Fruit fly (Drosophila melanogaster) whole organism, embryonic: Measurements from ENCODE around the gene CG15643.

Experiments used
- ATbp ChIP-seq: fragments of 200-800 bp; sonication (Bioruptor generic); optimal IDR thresholded peaks from 2 replicates; lab custom pipeline; 2017; ENCODE audit warnings: missing biosample characterization, mild to moderate bottlenecking, missing genetic modification characterization, missing genetic modification reagents
- Atf-2 ChIP-seq: fragments of 200-800 bp; sonication (Bioruptor generic); optimal IDR thresholded peaks from 2 replicates; lab custom pipeline; 2016; ENCODE audit warnings: missing biosample characterization, missing genetic modification characterization
- CG10366 ChIP-seq: fragments of 200-800 bp; sonication (Bioruptor generic); IDR thresholded peaks from 2 replicates; pipeline ENCODE4 v1.3.6; 2022; ENCODE audit warnings: missing biosample characterization, missing genetic modification characterization
- CG10565 ChIP-seq: fragments of 200-800 bp; sonication (Bioruptor generic); optimal IDR thresholded peaks from 3 replicates; lab custom pipeline; 2016; ENCODE audit warnings: missing biosample characterization, mild to moderate bottlenecking, missing genetic modification characterization
- CG11093 ChIP-seq: fragments of 200-800 bp; sonication (Bioruptor generic); IDR thresholded peaks from 3 replicates; pipeline ENCODE4 v1.3.6; 2022; ENCODE audit warnings: missing biosample characterization, missing genetic modification characterization
- CG12071 ChIP-seq: fragments of 200-800 bp; sonication (Bioruptor generic); optimal IDR thresholded peaks from 3 replicates; lab custom pipeline; 2018; ENCODE audit warnings: missing biosample characterization, mild to moderate bottlenecking, missing genetic modification characterization
- CG12236 ChIP-seq: fragments of 200-800 bp; sonication (Bioruptor generic); optimal IDR thresholded peaks from 2 replicates; lab custom pipeline; 2016; ENCODE audit warnings: missing biosample characterization, missing genetic modification characterization
- CG16863 ChIP-seq: fragments of 200-800 bp; sonication (Bioruptor generic); optimal IDR thresholded peaks from 3 replicates; lab custom pipeline; 2016; ENCODE audit warnings: missing biosample characterization, missing genetic modification characterization
- CG17568 ChIP-seq: fragments of 200-800 bp; sonication (Bioruptor generic); optimal IDR thresholded peaks from 2 replicates; lab custom pipeline; 2018; ENCODE audit warnings: missing biosample characterization, mild to moderate bottlenecking, missing genetic modification characterization, moderate library complexity
- CG18476 ChIP-seq: fragments of 200-800 bp; sonication (Bioruptor generic); optimal IDR thresholded peaks from 2 replicates; lab custom pipeline; 2016; ENCODE audit warnings: missing biosample characterization, mild to moderate bottlenecking, missing genetic modification characterization
- CG2116 ChIP-seq: fragments of 200-800 bp; sonication (Bioruptor generic); optimal IDR thresholded peaks from 3 replicates; lab custom pipeline; 2018; ENCODE audit warnings: missing biosample characterization, mild to moderate bottlenecking, missing genetic modification characterization
- CG2678 ChIP-seq: fragments of 200-800 bp; sonication (Bioruptor generic); optimal IDR thresholded peaks from 3 replicates; lab custom pipeline; 2019; ENCODE audit warnings: missing biosample characterization, mild to moderate bottlenecking, missing genetic modification characterization, moderate library complexity
- CG3281 ChIP-seq: fragments of 200-800 bp; sonication (Bioruptor generic); optimal IDR thresholded peaks from 3 replicates; lab custom pipeline; 2017; ENCODE audit warnings: missing biosample characterization, mild to moderate bottlenecking, missing genetic modification characterization
- CG34224 ChIP-seq: fragments of 200-800 bp; sonication (Bioruptor generic); IDR thresholded peaks from 3 replicates; pipeline ENCODE4 v1.3.6; 2022; ENCODE audit warnings: missing biosample characterization, missing genetic modification characterization; ENCODE audit not compliant: partially characterized antibody
- CG3726 ChIP-seq: fragments of 200-800 bp; sonication (Bioruptor generic); IDR thresholded peaks from 3 replicates; pipeline ENCODE4, ENCODE4 v1.3.6; 2022; ENCODE audit warnings: missing biosample characterization, missing genetic modification characterization
- CG5245 ChIP-seq: fragments of 200-800 bp; sonication (Bioruptor generic); optimal IDR thresholded peaks from 3 replicates; lab custom pipeline; 2016; ENCODE audit warnings: missing biosample characterization, missing genetic modification characterization
- CG6654 ChIP-seq: fragments of 200-800 bp; sonication (Bioruptor generic); optimal IDR thresholded peaks from 2 replicates; lab custom pipeline; 2017; ENCODE audit warnings: missing biosample characterization, mild to moderate bottlenecking, missing genetic modification characterization
- CG7556 ChIP-seq: fragments of 200-800 bp; sonication (Bioruptor generic); optimal IDR thresholded peaks from 2 replicates; lab custom pipeline; 2017; ENCODE audit warnings: missing biosample characterization, mild to moderate bottlenecking, missing genetic modification characterization
- CG7928 ChIP-seq: fragments of 200-800 bp; sonication (Bioruptor generic); optimal IDR thresholded peaks from 2 replicates; lab custom pipeline; 2017; ENCODE audit warnings: missing biosample characterization, mild to moderate bottlenecking, missing genetic modification characterization
- CG9437 ChIP-seq: fragments of 200-800 bp; sonication (Bioruptor generic); optimal IDR thresholded peaks from 2 replicates; lab custom pipeline; 2018; ENCODE audit warnings: missing biosample characterization, mild to moderate bottlenecking, missing genetic modification characterization
- Dll ChIP-seq: fragments of 200-800 bp; sonication (Bioruptor generic); IDR thresholded peaks from 4 replicates; pipeline ENCODE4 v1.3.6; 2022; ENCODE audit warnings: missing biosample characterization, missing genetic modification characterization; ENCODE audit not compliant: partially characterized antibody
- Doc3 ChIP-seq: fragments of 200-800 bp; sonication (Bioruptor generic); IDR thresholded peaks from 3 replicates; pipeline ENCODE4 v1.3.6; 2022; ENCODE audit warnings: missing biosample characterization, missing genetic modification characterization; ENCODE audit not compliant: partially characterized antibody
- Drgx ChIP-seq: fragments of 200-800 bp; sonication (Bioruptor generic); IDR thresholded peaks from 2 replicates; pipeline ENCODE4 v1.3.6; 2022; ENCODE audit warnings: missing biosample characterization, missing genetic modification characterization
- ERR ChIP-seq: fragments of 200-800 bp; sonication (Bioruptor generic); optimal IDR thresholded peaks from 2 replicates; lab custom pipeline; 2016; ENCODE audit warnings: missing biosample characterization, missing genetic modification characterization
- Ets65A ChIP-seq: fragments of 200-800 bp; sonication (Bioruptor generic); peaks from one replicate; lab custom pipeline; 2016; ENCODE audit warnings: missing biosample characterization, missing genetic modification characterization
- HHEX ChIP-seq: fragments of 200-800 bp; sonication (Bioruptor generic); optimal IDR thresholded peaks from 3 replicates; lab custom pipeline; 2017; ENCODE audit warnings: missing biosample characterization, mild to moderate bottlenecking, missing genetic modification characterization, missing genetic modification reagents
- HLHmδ ChIP-seq: fragments of 200-800 bp; sonication (Bioruptor generic); optimal IDR thresholded peaks from 2 replicates; lab custom pipeline; 2018; ENCODE audit warnings: missing biosample characterization, mild to moderate bottlenecking, missing genetic modification characterization, moderate library complexity
- MBD-R2 ChIP-seq: fragments of 200-800 bp; sonication (Bioruptor generic); IDR thresholded peaks from 2 replicates; pipeline ENCODE4 v1.3.6; 2022; ENCODE audit warnings: missing biosample characterization, missing genetic modification characterization
- Med ChIP-seq: fragments of 200-800 bp; sonication (Bioruptor generic); peaks from one replicate; lab custom pipeline; 2016; ENCODE audit warnings: missing biosample characterization, missing genetic modification characterization, mild to moderate bottlenecking, inconsistent platforms, moderate library complexity
- Optix ChIP-seq: fragments of 200-800 bp; sonication (Bioruptor generic); IDR thresholded peaks from 3 replicates; pipeline ENCODE4 v1.3.6; 2022; ENCODE audit warnings: missing biosample characterization, missing genetic modification characterization
- Scr ChIP-seq: fragments of 200-800 bp; sonication (Bioruptor generic); IDR thresholded peaks from 2 replicates; pipeline ENCODE4 v1.3.6; 2022; ENCODE audit warnings: missing biosample characterization, missing genetic modification characterization; ENCODE audit not compliant: partially characterized antibody
- Sry-β ChIP-seq: fragments of 200-800 bp; sonication (Bioruptor generic); optimal IDR thresholded peaks from 2 replicates; lab custom pipeline; 2018; ENCODE audit warnings: missing biosample characterization, mild to moderate bottlenecking, missing genetic modification characterization, moderate library complexity
- amos ChIP-seq: fragments of 200-800 bp; sonication (Bioruptor generic); IDR thresholded peaks from 2 replicates; pipeline ENCODE4 v1.3.6; 2022; ENCODE audit warnings: missing biosample characterization, missing genetic modification characterization; ENCODE audit not compliant: partially characterized antibody
- aop ChIP-seq: fragments of 200-800 bp; sonication (Bioruptor generic); IDR thresholded peaks from 2 replicates; pipeline ENCODE4 v1.3.6; 2022; ENCODE audit warnings: missing biosample characterization, missing genetic modification characterization
- ara ChIP-seq: fragments of 200-800 bp; sonication (Bioruptor generic); IDR thresholded peaks from 2 replicates; pipeline ENCODE4 v1.3.6; 2022; ENCODE audit warnings: missing biosample characterization, missing genetic modification characterization
- da ChIP-seq: fragments of 200-800 bp; sonication (Bioruptor generic); optimal IDR thresholded peaks from 2 replicates; lab custom pipeline; 2016; ENCODE audit warnings: missing biosample characterization, missing genetic modification characterization
- dysf ChIP-seq: fragments of 200-800 bp; sonication (Bioruptor generic); IDR thresholded peaks from 3 replicates; pipeline ENCODE4 v1.3.6; 2022; ENCODE audit warnings: missing biosample characterization, missing genetic modification characterization
- fd64A ChIP-seq: fragments of 200-800 bp; sonication (Bioruptor generic); optimal IDR thresholded peaks from 3 replicates; lab custom pipeline; 2018; ENCODE audit warnings: missing biosample characterization, mild to moderate bottlenecking, missing genetic modification characterization
- hbn ChIP-seq: fragments of 200-800 bp; sonication (Bioruptor generic); IDR thresholded peaks from 2 replicates; pipeline ENCODE4 v1.3.6; 2022; ENCODE audit warnings: missing biosample characterization, missing genetic modification characterization; ENCODE audit not compliant: partially characterized antibody
- jing ChIP-seq: fragments of 200-800 bp; sonication (Bioruptor generic); optimal IDR thresholded peaks from 2 replicates; lab custom pipeline; 2018; ENCODE audit warnings: missing biosample characterization, mild to moderate bottlenecking, missing genetic modification characterization
- lab ChIP-seq: fragments of 200-800 bp; sonication (Bioruptor generic); optimal IDR thresholded peaks from 3 replicates; lab custom pipeline; 2017; ENCODE audit warnings: missing biosample characterization, missing genetic modification characterization, mild to moderate bottlenecking, moderate library complexity, missing genetic modification reagents
- sens ChIP-seq: fragments of 200-800 bp; sonication (Bioruptor generic); peaks from one replicate; lab custom pipeline; 2016; ENCODE audit warnings: missing biosample characterization, missing genetic modification characterization
- sr ChIP-seq: fragments of 200-800 bp; sonication (Bioruptor generic); IDR thresholded peaks from 3 replicates; pipeline ENCODE4 v1.3.6; 2022; ENCODE audit warnings: missing biosample characterization, missing genetic modification characterization
- ssp ChIP-seq: fragments of 200-800 bp; sonication (Bioruptor generic); IDR thresholded peaks from 2 replicates; pipeline ENCODE4 v1.3.6; 2022; ENCODE audit warnings: missing biosample characterization, missing genetic modification characterization
- tgo ChIP-seq: fragments of 200-800 bp; sonication (Bioruptor generic); IDR thresholded peaks from 3 replicates; pipeline ENCODE4 v1.3.6; 2022; ENCODE audit warnings: missing biosample characterization, missing genetic modification characterization
- tup ChIP-seq: fragments of 200-800 bp; sonication (Bioruptor generic); optimal IDR thresholded peaks from 2 replicates; lab custom pipeline; 2016; ENCODE audit warnings: missing biosample characterization, mild to moderate bottlenecking, missing genetic modification characterization, moderate library complexity
- twi ChIP-seq: fragments of 200-800 bp; optimal IDR thresholded peaks from 2 replicates; lab custom pipeline; 2019; ENCODE audit warnings: missing biosample characterization, mild to moderate bottlenecking, missing genetic modification characterization, moderate library complexity
- vfl ChIP-seq: fragments of 200-800 bp; sonication (Bioruptor generic); optimal IDR thresholded peaks from 2 replicates; lab custom pipeline; 2016; ENCODE audit warnings: missing biosample characterization, missing genetic modification characterization

CG15643 gene

dm6 chrX:15602438-15602837, 30.5 kb upstream of the CG15643 start (continued):
- TF ChIP-seq CG2678 (tag; lab: Kevin White, UChicago) (peak; percentile 40), sens (GFP tag; lab: Kevin White, UChicago) (peak; percentile 66), ATbp (GFP tag; lab: Kevin White, UChicago) (peak; percentile 38), tgo (0 out of 3 replicates have a peak, but pooled peaks have one; percentile 15), HHEX (peak; percentile 12), lab (peak; percentile 54)

dm6 chrX:15601285-15601684, 29.3 kb upstream of the CG15643 start:
- TF ChIP-seq twi: no peak
- TF ChIP-seq CG9437 (GFP tag; lab: Kevin White, UChicago): no peak
- peak; percentile 71 for TF ChIP-seq Ets65A (GFP tag; lab: Kevin White, UChicago)
- peak; percentile 42 for TF ChIP-seq Med (GFP tag; lab: Kevin White, UChicago)
- TF ChIP-seq Scr (GFP tag; lab: Robert Waterston, UW): no peak
- TF ChIP-seq hbn: no peak
- peak; percentile 41 for TF ChIP-seq Drgx (GFP tag; lab: Robert Waterston, UW)
- TF ChIP-seq MBD-R2 (GFP tag; lab: Robert Waterston, UW): no peak
- TF ChIP-seq CG34224 (GFP tag; lab: Robert Waterston, UW): no peak
- TF ChIP-seq CG10565: no peak
- no peak for TF ChIP-seq amos (GFP tag; lab: Robert Waterston, UW)
- TF ChIP-seq CG16863: no peak

- TF ChIP-seq aop (GFP tag; lab: Robert Waterston, UW) (no peak), CG16863 (peak; percentile 20), Dll (GFP tag; lab: Robert Waterston, UW) (no peak), CG12236 (GFP tag; lab: Kevin White, UChicago) (no peak), jing (GFP tag; lab: Kevin White, UChicago) (no peak), CG7928 (GFP tag; lab: Kevin White, UChicago) (peak; percentile 14), CG2678 (tag; lab: Kevin White, UChicago) (peak; percentile 73), Sry-β (GFP tag; lab: Kevin White, UChicago) (no peak), sr (GFP tag; lab: Robert Waterston, UW) (no peak), fd64A (GFP tag; lab: Kevin White, UChicago) (no peak), CG3726 (GFP tag; lab: Robert Waterston, UW) (no peak; the same call in 2 of the 3 replicates), CG17568 (GFP tag; lab: Kevin White, UChicago) (no peak), Doc3 (GFP tag; lab: Robert Waterston, UW) (no peak), CG5245 (GFP tag; lab: Kevin White, UChicago) (peak; percentile 22), CG6654 (no peak), CG11093 (GFP tag; lab: Robert Waterston, UW) (no peak), Optix (GFP tag; lab: Robert Waterston, UW) (peak; percentile 24; the same call in 1 of the 3 replicates), da (GFP tag; lab: Kevin White, UChicago) (no peak), vfl (peak; percentile 13), dysf (GFP tag; lab: Robert Waterston, UW) (peak; percentile 79), ssp (GFP tag; lab: Robert Waterston, UW) (peak; percentile 37; the same call in 1 of the 2 replicates), CG10366 (GFP tag; lab: Robert Waterston, UW) (peak; percentile 55), Atf-2 (GFP tag; lab: Kevin White, UChicago) (peak; percentile 32), CG3281 (GFP tag; lab: Kevin White, UChicago) (peak; percentile 8), HLHmδ (GFP tag; lab: Kevin White, UChicago) (no peak), ara (GFP tag; lab: Robert Waterston, UW) (no peak), CG9437 (GFP tag; lab: Kevin White, UChicago) (no peak), CG7556 (GFP tag; lab: Kevin White, UChicago) (peak; percentile 35), CG18476 (GFP tag; lab: Kevin White, UChicago) (no peak), CG2116 (GFP tag; lab: Kevin White, UChicago) (no peak), ERR (GFP tag; lab: Kevin White, UChicago) (no peak), CG12071 (GFP tag; lab: Kevin White, UChicago) (peak; percentile 55), tup (no peak)
These were observed 27.7 kb upstream of the CG15643 start for dm6 chrX:15599697-15600096.
